Worm (Caenorhabditis elegans) whole organism, L4 larva: Measurements from ENCODE around the gene F11G11.5.
"Not testable (repeated sequence)": the region's sequence is repeated elsewhere in the genome, so short reads cannot be mapped to it uniquely, and the experiment has no call there.

Experiments
- F10B5.3 ChIP-seq: sonication (generic microtip); optimal IDR thresholded peaks from 2 replicates; lab custom pipeline; 2016; ENCODE audit warnings: mild to moderate bottlenecking, missing genetic modification characterization, missing compliant biosample characterization
- ama-1 ChIP-seq: fragments of 150-350 bp; optimal IDR thresholded peaks from 2 replicates; lab custom pipeline; 2014; ENCODE audit warnings: inconsistent platforms, mixed read lengths
- dmd-6 ChIP-seq: fragments of 200-800 bp; sonication (Bioruptor generic); IDR thresholded peaks from 2 replicates; pipeline ENCODE4 v1.3.6; 2022; ENCODE audit warnings: missing genetic modification reagents, missing genetic modification characterization, missing compliant biosample characterization
- dmd-9 ChIP-seq: fragments of 200-800 bp; sonication (Bioruptor generic); IDR thresholded peaks from 2 replicates; pipeline ENCODE4 v1.3.6; 2022; ENCODE audit warnings: missing genetic modification reagents, missing genetic modification characterization, missing compliant biosample characterization
- hmg-1.1 ChIP-seq: fragments of 200-800 bp; sonication (Bioruptor generic); IDR thresholded peaks from 2 replicates; pipeline ENCODE4 v1.3.6; 2022; ENCODE audit warnings: missing genetic modification reagents, missing genetic modification characterization, missing compliant biosample characterization
- jun-1 ChIP-seq: fragments of 150-350 bp; optimal IDR thresholded peaks from 2 replicates; lab custom pipeline; 2014; ENCODE audit warnings: missing biosample characterization, missing genetic modification reagents, missing genetic modification characterization
- lin-13 ChIP-seq: fragments of 150-350 bp; optimal IDR thresholded peaks from 2 replicates; lab custom pipeline; 2014; ENCODE audit warnings: missing biosample characterization, missing genetic modification reagents, missing genetic modification characterization
- mdl-1 ChIP-seq, 2 experiments: fragments of 150-350 bp in 1 of 2; sonication (generic microtip) in 1 of 2; optimal IDR thresholded peaks; 2 replicates each; lab custom pipeline; 2014 to 2017; ENCODE audit warnings: missing biosample characterization in 2 of 2, missing genetic modification characterization in 2 of 2
- nhr-11 ChIP-seq: fragments of 150-350 bp; optimal IDR thresholded peaks from 2 replicates; lab custom pipeline; 2014; ENCODE audit warnings: missing biosample characterization, missing genetic modification characterization
- pqm-1 ChIP-seq: sonication (generic microtip); optimal IDR thresholded peaks from 2 replicates; lab custom pipeline; 2017; ENCODE audit warnings: missing biosample characterization, missing genetic modification characterization
- spr-1 ChIP-seq: sonication (generic microtip); optimal IDR thresholded peaks from 2 replicates; lab custom pipeline; 2016; ENCODE audit warnings: mild to moderate bottlenecking, missing genetic modification characterization, missing compliant biosample characterization
- unc-62 ChIP-seq, 3 experiments: fragments of 150-350 bp in 1 of 3; sonication (generic microtip); optimal IDR thresholded peaks in 2 of 3; peaks in 1 of 3; 1 replicate in 1 of 3; 2 replicates in 2 of 3; lab custom pipeline; 2014 to 2017; ENCODE audit warnings: missing biosample characterization in 3 of 3, missing genetic modification characterization in 3 of 3, missing genetic modification reagents in 3 of 3, missing genotype in 1 of 3

- TF ChIP-seq F10B5.3 (tag; lab: Kevin White, UChicago); nhr-11 (tag; lab: Kevin White, UChicago); hmg-1.1; lin-13 (GFP tag; lab: Kevin White, UChicago); unc-62 (GFP tag; optimal IDR thresholded peaks at IDR 0.05 in 1 of 2; lab: Kevin White, UChicago); unc-62 (tag; optimal IDR thresholded peaks at IDR 0.05; lab: Kevin White, UChicago); ama-1 (lab: Kevin White, UChicago); dmd-9 (GFP tag; lab: Robert Waterston, UW); spr-1 (tag; lab: Kevin White, UChicago); jun-1 (tag; lab: Kevin White, UChicago); pqm-1 (tag; lab: Kevin White, UChicago); mdl-1 (tag; optimal IDR thresholded peaks at IDR 0.05; lab: Kevin White, UChicago); dmd-6 (GFP tag; lab: Robert Waterston, UW): not testable (repeated sequence)
These were observed 32.6 kb upstream of the F11G11.5 start, which contains the start of the genes C33F10.8 and msp-40 for ce11 chrII:4825133-4825532.
